Worm (Caenorhabditis elegans): ENCODE data around the gene C25E10.7.

DNA sequence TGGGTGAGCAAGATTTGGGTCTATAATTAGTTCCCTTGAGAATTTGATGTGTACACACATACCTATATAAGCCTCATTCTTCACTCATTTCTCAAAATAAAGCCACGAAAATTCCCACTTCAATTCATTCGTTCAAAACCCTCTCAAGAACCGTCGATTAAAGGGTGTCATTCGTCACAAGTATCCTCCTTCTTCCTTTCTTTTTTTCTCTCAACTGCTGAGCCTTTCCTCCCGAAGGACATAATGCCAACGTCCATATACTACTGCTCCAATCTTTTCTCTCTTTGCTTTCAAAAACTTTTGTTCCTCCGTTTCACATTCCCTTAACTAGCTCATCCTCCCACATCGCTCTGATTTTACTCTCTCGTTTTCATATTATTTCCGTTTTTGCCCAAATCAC is 41.2 kb upstream of the C25E10.7 start, which contains the start of gene T27E4.1:
- TF ChIP-seq ztf-29 (GFP tag; IDR thresholded peaks at IDR 0.05), result no peak
- TF ChIP-seq ref-1 (GFP tag; conservative IDR thresholded peaks at IDR 0.05), result no peak
- TF ChIP-seq flt-1 (GFP tag; IDR thresholded peaks at IDR 0.05), result no peak
- no peak for TF ChIP-seq med-1 (GFP tag; optimal IDR thresholded peaks at IDR 0.05; ENCODE audit: insufficient read depth)
- no peak for TF ChIP-seq T22C8.4 (GFP tag; IDR thresholded peaks at IDR 0.05)
- no peak for TF ChIP-seq ztf-23 (GFP tag; IDR thresholded peaks at IDR 0.05)
- TF ChIP-seq cog-1 (tag; optimal IDR thresholded peaks at IDR 0.05), result no peak
